Fruit fly (Drosophila melanogaster) whole organism, prepupa: ENCODE results near the gene Klp61F.

Experiments used
- CG6854 ChIP-seq: fragments of 200-800 bp; sonication (Bioruptor generic); optimal IDR thresholded peaks from 2 replicates; lab custom pipeline; 2017; ENCODE audit warnings: missing biosample characterization, mild to moderate bottlenecking, missing genetic modification characterization
- CG7368 ChIP-seq: fragments of 200-800 bp; sonication (Bioruptor generic); optimal IDR thresholded peaks from 3 replicates; lab custom pipeline; 2016; ENCODE audit warnings: missing biosample characterization, missing genetic modification characterization
- CG8632 ChIP-seq: fragments of 200-800 bp; sonication (Bioruptor generic); optimal IDR thresholded peaks from 3 replicates; lab custom pipeline; 2016; ENCODE audit warnings: missing biosample characterization, missing genetic modification characterization
- Gug ChIP-seq: fragments of 200-800 bp; sonication (Bioruptor generic); IDR thresholded peaks from 2 replicates; pipeline ENCODE4 v1.3.6; 2022; ENCODE audit warnings: missing biosample characterization, missing genetic modification characterization
- dac ChIP-seq: fragments of 200-800 bp; sonication (Bioruptor generic); optimal IDR thresholded peaks from 2 replicates; lab custom pipeline; 2017; ENCODE audit warnings: missing biosample characterization, mild to moderate bottlenecking, missing genetic modification characterization
- eg ChIP-seq: fragments of 200-800 bp; sonication (Bioruptor generic); IDR thresholded peaks from 3 replicates; pipeline ENCODE4 v1.3.6; 2022; ENCODE audit warnings: missing biosample characterization, missing genetic modification characterization
- fd85E ChIP-seq: fragments of 200-800 bp; sonication (Bioruptor generic); optimal IDR thresholded peaks from 3 replicates; lab custom pipeline; 2016; ENCODE audit warnings: missing biosample characterization, missing genetic modification characterization
- net ChIP-seq: fragments of 200-800 bp; sonication (Bioruptor generic); optimal IDR thresholded peaks from 3 replicates; lab custom pipeline; 2016; ENCODE audit warnings: missing biosample characterization, missing genetic modification characterization

DNA sequence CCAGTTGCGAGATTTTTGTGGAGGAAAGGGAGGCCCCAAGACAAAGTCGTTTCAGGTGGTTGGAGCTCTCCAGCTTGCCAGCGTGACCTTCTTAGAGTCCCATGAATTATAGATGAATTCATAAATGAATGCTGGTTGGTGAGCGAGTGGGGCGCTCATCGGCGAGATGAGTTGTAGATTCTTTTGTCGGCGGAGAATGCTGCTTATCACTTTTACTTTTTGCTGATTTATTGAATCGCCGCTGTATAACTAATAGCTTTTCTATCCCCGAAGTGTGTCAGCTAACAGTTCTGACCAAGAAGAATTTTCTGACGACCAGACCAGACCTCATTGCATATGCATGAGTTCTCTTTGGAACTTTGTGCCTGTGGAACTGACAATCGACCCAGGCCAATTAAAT is 33.6 kb downstream of the Klp61F start:
- TF ChIP-seq CG7368 (GFP tag; lab: Kevin White, UChicago) (no peak), Gug (no peak), fd85E (no peak), CG6854 (GFP tag; lab: Kevin White, UChicago) (no peak), eg (no peak), net (GFP tag; lab: Kevin White, UChicago) (no peak), CG8632 (GFP tag; lab: Kevin White, UChicago) (no peak), dac (GFP tag; lab: Kevin White, UChicago) (no peak)
